Fruit fly (Drosophila melanogaster) whole organism, embryonic: ENCODE results near the gene CG3534.
A peak's percentile ranks its signal among the peaks of the same experiment; 100 is the strongest.

Experiments
- Antp ChIP-seq: fragments of 200-800 bp; sonication (Bioruptor generic); optimal IDR thresholded peaks from 3 replicates; lab custom pipeline; 2016; ENCODE audit warnings: missing biosample characterization, missing genetic modification characterization
- Asciz ChIP-seq: fragments of 200-800 bp; sonication (Bioruptor generic); optimal IDR thresholded peaks from 2 replicates; lab custom pipeline; 2017; ENCODE audit warnings: missing biosample characterization, mild to moderate bottlenecking, missing genetic modification characterization, missing genetic modification reagents
- B-H2 ChIP-seq: fragments of 200-800 bp; sonication (Bioruptor generic); optimal IDR thresholded peaks from 2 replicates; lab custom pipeline; 2018; ENCODE audit warnings: missing biosample characterization, mild to moderate bottlenecking, missing genetic modification characterization
- Bdp1 ChIP-seq: fragments of 200-800 bp; sonication (Bioruptor generic); optimal IDR thresholded peaks from 3 replicates; lab custom pipeline; 2016; ENCODE audit warnings: missing biosample characterization, missing genetic modification characterization
- CG11696 ChIP-seq: fragments of 200-800 bp; sonication (Bioruptor generic); IDR thresholded peaks from 2 replicates; pipeline ENCODE4 v1.3.6; 2022; ENCODE audit warnings: missing biosample characterization, missing genetic modification characterization
- CG11723 ChIP-seq: fragments of 200-800 bp; sonication (Bioruptor generic); optimal IDR thresholded peaks from 2 replicates; lab custom pipeline; 2017; ENCODE audit warnings: missing biosample characterization, mild to moderate bottlenecking, missing genetic modification characterization
- CG12942 ChIP-seq: fragments of 200-800 bp; sonication (Bioruptor generic); optimal IDR thresholded peaks from 3 replicates; lab custom pipeline; 2016; ENCODE audit warnings: missing biosample characterization, missing genetic modification characterization
- CG13894 ChIP-seq: fragments of 200-800 bp; sonication (Bioruptor generic); optimal IDR thresholded peaks from 3 replicates; lab custom pipeline; 2018; ENCODE audit warnings: missing biosample characterization, mild to moderate bottlenecking, missing genetic modification characterization, moderate library complexity
- CG14710 ChIP-seq: fragments of 200-800 bp; sonication (Bioruptor generic); optimal IDR thresholded peaks from 3 replicates; lab custom pipeline; 2019; ENCODE audit warnings: missing biosample characterization, mild to moderate bottlenecking, missing genetic modification characterization, moderate library complexity
- CG14965 ChIP-seq: fragments of 200-800 bp; sonication (Bioruptor generic); optimal IDR thresholded peaks from 2 replicates; lab custom pipeline; 2016; ENCODE audit warnings: missing biosample characterization, missing genetic modification characterization, borderline replicate concordance
- CG16779 ChIP-seq: fragments of 200-800 bp; sonication (Bioruptor generic); IDR thresholded peaks from 2 replicates; pipeline ENCODE4 v1.3.6; 2022; ENCODE audit warnings: missing biosample characterization, missing genetic modification characterization
- CG16813 ChIP-seq: fragments of 200-800 bp; sonication (Bioruptor generic); IDR thresholded peaks from 3 replicates; pipeline ENCODE4 v1.3.6; 2022; ENCODE audit warnings: missing biosample characterization, missing genetic modification characterization; ENCODE audit not compliant: partially characterized antibody
- CG2202 ChIP-seq: fragments of 200-800 bp; sonication (Bioruptor generic); optimal IDR thresholded peaks from 2 replicates; lab custom pipeline; 2018; ENCODE audit warnings: missing biosample characterization, mild to moderate bottlenecking, missing genetic modification characterization
- CG30431 ChIP-seq: fragments of 200-800 bp; sonication (Bioruptor generic); optimal IDR thresholded peaks from 2 replicates; lab custom pipeline; 2017; ENCODE audit warnings: missing biosample characterization, missing genetic modification characterization
- CG6254 ChIP-seq: fragments of 200-800 bp; sonication (Bioruptor generic); optimal IDR thresholded peaks from 3 replicates; lab custom pipeline; 2017; ENCODE audit warnings: mild to moderate bottlenecking, missing biosample characterization, missing genetic modification reagents, missing genetic modification characterization
- CG6813 ChIP-seq: fragments of 200-800 bp; sonication (Bioruptor generic); optimal IDR thresholded peaks from 2 replicates; lab custom pipeline; 2017; ENCODE audit warnings: missing biosample characterization, missing genetic modification characterization, mild to moderate bottlenecking, moderate library complexity, missing genetic modification reagents
- CG7963 ChIP-seq: fragments of 200-800 bp; sonication (Bioruptor generic); IDR thresholded peaks from 3 replicates; pipeline ENCODE4 v1.3.6; 2022; ENCODE audit warnings: missing biosample characterization, missing genetic modification characterization; ENCODE audit not compliant: partially characterized antibody
- CG8281 ChIP-seq: fragments of 200-800 bp; sonication (Bioruptor generic); optimal IDR thresholded peaks from 2 replicates; lab custom pipeline; 2018; ENCODE audit warnings: missing biosample characterization, mild to moderate bottlenecking, missing genetic modification characterization, moderate library complexity
- CG9727 ChIP-seq: fragments of 200-800 bp; sonication (Bioruptor generic); optimal IDR thresholded peaks from 3 replicates; lab custom pipeline; 2017; ENCODE audit warnings: missing biosample characterization, mild to moderate bottlenecking, missing genetic modification characterization
- CG9876 ChIP-seq: fragments of 200-800 bp; sonication (Bioruptor generic); optimal IDR thresholded peaks from 2 replicates; lab custom pipeline; 2016; ENCODE audit warnings: missing biosample characterization, missing genetic modification characterization
- Camta ChIP-seq: fragments of 200-800 bp; sonication (Bioruptor generic); optimal IDR thresholded peaks from 2 replicates; lab custom pipeline; 2016; ENCODE audit warnings: missing biosample characterization, missing genetic modification characterization
- D19B ChIP-seq: fragments of 200-800 bp; sonication (Bioruptor generic); optimal IDR thresholded peaks from 2 replicates; lab custom pipeline; 2017; ENCODE audit warnings: missing biosample characterization, mild to moderate bottlenecking, missing genetic modification characterization
- ERR ChIP-seq: fragments of 200-800 bp; sonication (Bioruptor generic); optimal IDR thresholded peaks from 2 replicates; lab custom pipeline; 2016; ENCODE audit warnings: missing biosample characterization, missing genetic modification characterization
- H15 ChIP-seq: fragments of 200-800 bp; sonication (Bioruptor generic); IDR thresholded peaks from 3 replicates; pipeline ENCODE4 v1.3.6; 2022; ENCODE audit warnings: missing biosample characterization, missing genetic modification characterization
- HLH54F ChIP-seq: fragments of 200-800 bp; sonication (Bioruptor generic); optimal IDR thresholded peaks from 3 replicates; lab custom pipeline; 2016; ENCODE audit warnings: missing biosample characterization, missing genetic modification characterization
- HLHmδ ChIP-seq: fragments of 200-800 bp; sonication (Bioruptor generic); optimal IDR thresholded peaks from 2 replicates; lab custom pipeline; 2018; ENCODE audit warnings: missing biosample characterization, mild to moderate bottlenecking, missing genetic modification characterization, moderate library complexity
- Hey ChIP-seq: fragments of 200-800 bp; sonication (Bioruptor generic); optimal IDR thresholded peaks from 3 replicates; lab custom pipeline; 2018; ENCODE audit warnings: missing biosample characterization, mild to moderate bottlenecking, missing genetic modification characterization
- Nf-YB ChIP-seq: fragments of 200-800 bp; sonication (Bioruptor generic); optimal IDR thresholded peaks from 3 replicates; lab custom pipeline; 2019; ENCODE audit warnings: missing biosample characterization, mild to moderate bottlenecking, missing genetic modification characterization, moderate library complexity
- Oli ChIP-seq: fragments of 200-800 bp; sonication (Bioruptor generic); optimal IDR thresholded peaks from 2 replicates; lab custom pipeline; 2018; ENCODE audit warnings: missing biosample characterization, mild to moderate bottlenecking, missing genetic modification characterization, moderate library complexity
- btn ChIP-seq: fragments of 200-800 bp; sonication (Bioruptor generic); optimal IDR thresholded peaks from 2 replicates; lab custom pipeline; 2016; ENCODE audit warnings: missing biosample characterization, missing genetic modification characterization
- cg ChIP-seq: fragments of 200-800 bp; sonication (Bioruptor generic); optimal IDR thresholded peaks from 3 replicates; lab custom pipeline; 2019; ENCODE audit warnings: missing biosample characterization, mild to moderate bottlenecking, missing genetic modification characterization, moderate library complexity
- ci ChIP-seq: fragments of 200-800 bp; sonication (Bioruptor generic); IDR thresholded peaks from 3 replicates; pipeline ENCODE4 v1.3.6; 2022; ENCODE audit warnings: missing biosample characterization, missing genetic modification characterization
- crol ChIP-seq: fragments of 200-800 bp; sonication (Bioruptor generic); IDR thresholded peaks from 2 replicates; pipeline ENCODE4 v1.3.6; 2022; ENCODE audit warnings: missing biosample characterization, missing genetic modification characterization
- gsb ChIP-seq: fragments of 200-800 bp; sonication (Bioruptor generic); IDR thresholded peaks from 2 replicates; pipeline ENCODE4 v1.3.6; 2022; ENCODE audit warnings: missing biosample characterization, missing genetic modification characterization
- gsb-n ChIP-seq: fragments of 200-800 bp; sonication (Bioruptor generic); optimal IDR thresholded peaks from 3 replicates; lab custom pipeline; 2018; ENCODE audit warnings: missing biosample characterization, mild to moderate bottlenecking, missing genetic modification characterization
- kah ChIP-seq: fragments of 200-800 bp; sonication (Bioruptor generic); optimal IDR thresholded peaks from 2 replicates; lab custom pipeline; 2018; ENCODE audit warnings: missing biosample characterization, mild to moderate bottlenecking, missing genetic modification characterization
- kay ChIP-seq: fragments of 200-800 bp; sonication (Bioruptor generic); optimal IDR thresholded peaks from 2 replicates; lab custom pipeline; 2016; ENCODE audit warnings: missing biosample characterization, missing genetic modification characterization
- lilli ChIP-seq: fragments of 200-800 bp; sonication (Bioruptor generic); optimal IDR thresholded peaks from 3 replicates; lab custom pipeline; 2016; ENCODE audit warnings: missing biosample characterization, missing genetic modification characterization
- nerfin-1 ChIP-seq: fragments of 200-800 bp; sonication (Bioruptor generic); optimal IDR thresholded peaks from 3 replicates; lab custom pipeline; 2019; ENCODE audit warnings: missing biosample characterization, mild to moderate bottlenecking, missing genetic modification characterization, moderate library complexity
- pan ChIP-seq, 4 experiments: fragments of >200 bp in 3 of 4; fragments of 200-800 bp in 1 of 4; sonication (Bioruptor generic) in 1 of 4; optimal IDR thresholded peaks in 3 of 4; IDR thresholded peaks in 1 of 4; 2 replicates each; pipeline versions ENCODE4 v1.3.6 to Lab custom; 2017 to 2022; ENCODE audit warnings: missing biosample characterization in 2 of 4, missing genetic modification characterization in 2 of 4, mixed read lengths in 1 of 4
- sens ChIP-seq: fragments of 200-800 bp; sonication (Bioruptor generic); peaks from one replicate; lab custom pipeline; 2016; ENCODE audit warnings: missing biosample characterization, missing genetic modification characterization
- sima ChIP-seq: fragments of 200-800 bp; sonication (Bioruptor generic); optimal IDR thresholded peaks from 2 replicates; lab custom pipeline; 2016; ENCODE audit warnings: missing biosample characterization, missing genetic modification characterization
- slbo ChIP-seq: fragments of 200-800 bp; sonication (Bioruptor generic); IDR thresholded peaks from 2 replicates; pipeline ENCODE4 v1.3.6; 2022; ENCODE audit warnings: missing biosample characterization, missing genetic modification characterization
- slp2 ChIP-seq: fragments of 200-800 bp; sonication (Bioruptor generic); optimal IDR thresholded peaks from 2 replicates; lab custom pipeline; 2016; ENCODE audit warnings: missing biosample characterization, missing genetic modification characterization
- sug ChIP-seq: fragments of 200-800 bp; optimal IDR thresholded peaks from 2 replicates; lab custom pipeline; 2019; ENCODE audit warnings: missing biosample characterization, mild to moderate bottlenecking, missing genetic modification characterization, moderate library complexity
- tio ChIP-seq: fragments of 200-800 bp; sonication (Bioruptor generic); optimal IDR thresholded peaks from 2 replicates; lab custom pipeline; 2017; ENCODE audit warnings: missing biosample characterization, missing genetic modification characterization, inconsistent platforms
- vvl ChIP-seq: fragments of 200-800 bp; sonication (Bioruptor generic); IDR thresholded peaks from 2 replicates; pipeline ENCODE4 v1.3.6; 2022; ENCODE audit warnings: missing biosample characterization, missing genetic modification characterization

The CG3534 gene

dm6 chr3R:16969361-16970355 is 26.6 kb upstream of the CG3534 start (continued):
- TF ChIP-seq pan (optimal IDR thresholded peaks at IDR 0.05; lab: Kevin White, UChicago): no peak
- peak in 1 of 2 experiments; percentile 61 for TF ChIP-seq pan (GFP tag; optimal IDR thresholded peaks at IDR 0.05 in 1 of 2, IDR thresholded peaks at IDR 0.05 in 1 of 2)
- TF ChIP-seq CG30431 (GFP tag; lab: Kevin White, UChicago): no peak
- peak; percentile 50 for TF ChIP-seq Asciz (GFP tag; lab: Kevin White, UChicago)
- no peak for TF ChIP-seq btn
- no peak for TF ChIP-seq kah
- TF ChIP-seq sima (GFP tag; lab: Kevin White, UChicago): no peak
- TF ChIP-seq H15 (GFP tag; lab: Robert Waterston, UW): peak; percentile 39; the same call in 2 of the 3 replicates
- peak; percentile 10 for TF ChIP-seq Camta (GFP tag; lab: Kevin White, UChicago)
- 0 out of 3 replicates have a peak, but pooled peaks have one; percentile 22 for TF ChIP-seq CG16813 (GFP tag; lab: Robert Waterston, UW)
- TF ChIP-seq CG7963 (GFP tag; lab: Robert Waterston, UW): no peak
- TF ChIP-seq ERR: no peak
- no peak for TF ChIP-seq slp2 (GFP tag; lab: Kevin White, UChicago)
- peak; percentile 87 for TF ChIP-seq sens
- peak; percentile 71 for TF ChIP-seq Oli (tag; lab: Kevin White, UChicago)
- TF ChIP-seq ci: peak; percentile 54; the same call in 2 of the 3 replicates
- peak; percentile 15; the same call in 1 of the 2 replicates for TF ChIP-seq CG11696 (GFP tag; lab: Robert Waterston, UW)
- peak; percentile 81 for TF ChIP-seq D19B
- peak; percentile 75 for TF ChIP-seq CG14710 (tag; lab: Kevin White, UChicago)
- TF ChIP-seq kay (GFP tag; lab: Kevin White, UChicago): peak; percentile 29
- TF ChIP-seq gsb-n (tag; lab: Kevin White, UChicago): peak; percentile 54
- TF ChIP-seq tio (GFP tag; lab: Kevin White, UChicago): peak; percentile 31
- peak; percentile 48; the same call in 1 of the 2 replicates for TF ChIP-seq crol (GFP tag; lab: Robert Waterston, UW)
- peak; percentile 68 for TF ChIP-seq CG6254 (GFP tag; lab: Kevin White, UChicago)
- peak; percentile 22 for TF ChIP-seq HLH54F (GFP tag; lab: Kevin White, UChicago)
- TF ChIP-seq CG14965 (GFP tag; lab: Kevin White, UChicago): no peak
- peak; percentile 31 for TF ChIP-seq CG2202 (tag; lab: Kevin White, UChicago)
- no peak for TF ChIP-seq CG11723 (GFP tag; lab: Kevin White, UChicago)
- TF ChIP-seq B-H2 (GFP tag; lab: Kevin White, UChicago): peak; percentile 61
- peak; percentile 16 for TF ChIP-seq CG12942 (GFP tag; lab: Kevin White, UChicago)
- no peak for TF ChIP-seq CG9876
- peak; percentile 67 for TF ChIP-seq lilli (GFP tag; lab: Kevin White, UChicago)
- TF ChIP-seq CG9727 (GFP tag; lab: Kevin White, UChicago): no peak
- TF ChIP-seq cg: peak; percentile 97
- peak; percentile 2 for TF ChIP-seq Antp (GFP tag; lab: Kevin White, UChicago)
- TF ChIP-seq Bdp1 (GFP tag; lab: Kevin White, UChicago): peak; percentile 2
- TF ChIP-seq vvl (GFP tag; lab: Robert Waterston, UW): peak; percentile 86
- TF ChIP-seq CG16779 (GFP tag; lab: Robert Waterston, UW): no peak
- no peak for TF ChIP-seq Hey
- TF ChIP-seq slbo (GFP tag; lab: Robert Waterston, UW): peak; percentile 80
- no peak for TF ChIP-seq CG8281 (tag; lab: Kevin White, UChicago)
- no peak for TF ChIP-seq HLHmδ (GFP tag; lab: Kevin White, UChicago)
- TF ChIP-seq CG6813 (GFP tag; lab: Kevin White, UChicago): no peak
- peak; percentile 44; the same call in 1 of the 2 replicates for TF ChIP-seq gsb (GFP tag; lab: Robert Waterston, UW)
- TF ChIP-seq nerfin-1 (tag; lab: Kevin White, UChicago): peak; percentile 62
- TF ChIP-seq CG13894 (tag; lab: Kevin White, UChicago): no peak
- TF ChIP-seq sug: no peak
- TF ChIP-seq Nf-YB (GFP tag; lab: Kevin White, UChicago): peak; percentile 96
